Worm (Caenorhabditis elegans): ENCODE results near the gene ZK863.1.
"Not testable (repeated sequence)": the region's sequence is repeated elsewhere in the genome, so short reads cannot be mapped to it uniquely, and the experiment has no call there.

The ZK863.1 gene

DNA sequence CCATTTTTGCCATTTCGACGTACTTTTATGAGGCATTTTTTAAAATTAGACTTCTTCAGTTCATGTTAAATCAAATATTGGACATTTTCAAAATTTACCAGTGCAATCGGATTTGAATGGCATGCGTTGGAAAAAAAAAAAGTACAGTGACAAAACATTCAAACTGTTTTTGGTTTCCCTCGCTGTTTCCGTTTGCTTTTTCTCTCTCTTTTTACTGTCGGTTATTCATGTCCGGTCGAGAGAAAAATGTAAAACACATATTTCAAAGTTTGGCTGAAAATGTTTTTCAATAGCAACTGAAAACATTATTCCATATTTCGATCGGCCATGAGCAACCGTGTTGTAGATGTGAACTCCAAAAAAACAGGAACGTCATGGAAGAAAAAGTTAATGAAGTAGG is 29.4 kb downstream of the ZK863.1 start, which contains the start of gene C27A7.3:
Gene C27A7.3 (plus strand): TSS at position 301 of the 400 bp plus-strand sequence.
- TF ChIP-seq dao-5 (tag; optimal IDR thresholded peaks at IDR 0.05) (no peak), W03F9.2 (tag; optimal IDR thresholded peaks at IDR 0.05) (no peak), him-1 (tag; optimal IDR thresholded peaks at IDR 0.05) (no peak)

DNA sequence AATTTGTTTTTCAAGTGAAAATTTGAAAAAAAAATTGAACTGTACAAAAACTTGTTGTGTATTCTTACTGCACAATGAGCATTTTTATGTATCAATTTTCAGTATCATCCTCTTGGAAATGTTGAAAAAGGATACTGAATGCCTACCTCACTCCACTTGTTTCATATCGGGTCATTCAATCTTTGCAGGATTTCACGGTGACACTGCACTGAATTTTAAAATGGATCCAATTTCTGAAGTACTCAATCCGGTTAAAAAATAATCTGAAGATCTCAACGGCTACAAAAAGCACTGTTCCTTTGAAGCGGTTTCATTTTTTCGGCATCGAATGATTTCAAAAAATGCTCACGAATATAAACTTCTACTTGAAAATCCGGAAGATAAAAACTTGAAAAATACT is 32.1 kb downstream of the ZK863.1 start:
- TF ChIP-seq W03F9.2 (tag; optimal IDR thresholded peaks at IDR 0.05) (no peak), dao-5 (tag; optimal IDR thresholded peaks at IDR 0.05) (no peak), him-1 (tag; optimal IDR thresholded peaks at IDR 0.05) (no peak)

DNA sequence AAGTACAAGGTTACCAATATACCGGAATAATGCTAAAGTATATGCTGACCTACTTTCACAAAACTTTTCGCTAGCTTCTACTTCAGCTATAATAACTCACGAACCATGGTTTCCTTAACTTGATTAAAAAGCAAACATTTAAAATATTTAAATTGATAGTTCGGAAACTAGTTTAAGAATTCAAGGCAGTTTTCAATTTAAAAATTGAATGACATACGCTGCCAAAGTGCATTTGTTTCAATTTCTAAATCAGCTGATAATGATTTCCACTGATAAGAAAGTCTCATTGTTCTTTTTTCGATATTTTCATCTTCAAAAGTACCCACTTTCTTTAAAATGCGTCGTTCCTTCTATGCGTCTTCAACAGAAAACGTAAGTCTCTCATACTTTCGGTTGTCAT is 38.9 kb downstream of the ZK863.1 start, which contains the start of gene enpp-1:
Gene enpp-1 (plus strand): TSS at position 301 of the 400 bp plus-strand sequence.
- TF ChIP-seq W03F9.2, him-1, dao-5 (tag; optimal IDR thresholded peaks at IDR 0.05): not testable (repeated sequence)

DNA sequence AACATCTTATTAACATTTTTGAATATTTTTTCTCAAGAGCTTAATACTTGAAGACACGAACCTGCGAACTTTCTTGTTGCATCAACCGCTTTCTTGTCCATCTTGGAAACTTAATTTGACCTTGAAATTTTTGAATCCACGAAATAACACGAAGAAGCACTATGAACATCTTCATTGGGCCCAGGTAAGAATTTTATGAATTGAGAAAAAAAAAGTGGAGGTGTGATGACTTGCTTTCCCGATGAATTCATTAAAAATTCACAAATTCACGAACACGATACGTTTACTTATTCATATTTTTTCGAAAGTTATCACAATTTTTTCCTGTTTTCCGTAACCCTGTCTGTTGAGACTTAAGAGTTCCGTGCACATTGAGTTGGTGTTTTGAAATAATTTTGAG is 39.3 kb downstream of the ZK863.1 start, which contains the start of gene C27A7.6:
Gene C27A7.6 (minus strand): TSS at position 101 of the 400 bp plus-strand sequence.
- not testable (repeated sequence) for TF ChIP-seq W03F9.2, him-1, dao-5 (tag; optimal IDR thresholded peaks at IDR 0.05)

DNA sequence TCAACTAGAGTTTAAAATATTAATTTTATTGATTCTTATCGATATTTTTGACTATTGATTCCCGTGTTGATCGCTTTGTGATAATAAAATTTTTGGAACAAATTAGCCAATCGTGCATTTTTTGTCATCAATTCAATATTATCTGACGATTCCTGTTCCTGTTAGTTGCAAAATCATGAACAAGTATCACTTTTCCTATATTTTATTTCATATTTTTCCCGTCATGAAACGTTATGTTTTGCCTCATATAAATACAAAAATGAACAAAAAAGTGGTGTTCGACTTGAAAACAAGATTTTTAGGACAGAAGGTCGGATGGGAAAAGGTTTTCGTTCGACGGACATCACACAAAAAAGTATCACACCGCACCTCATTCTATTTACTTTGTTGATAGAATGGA is 48.7 kb downstream of the ZK863.1 start, which contains the start of gene C13C4.6:
Gene C13C4.6 (plus strand): TSS at position 301 of the 400 bp plus-strand sequence.
- no peak for TF ChIP-seq dao-5 (tag; optimal IDR thresholded peaks at IDR 0.05)
- TF ChIP-seq W03F9.2 (tag; optimal IDR thresholded peaks at IDR 0.05), result no peak
- TF ChIP-seq him-1 (tag; optimal IDR thresholded peaks at IDR 0.05), result no peak

DNA sequence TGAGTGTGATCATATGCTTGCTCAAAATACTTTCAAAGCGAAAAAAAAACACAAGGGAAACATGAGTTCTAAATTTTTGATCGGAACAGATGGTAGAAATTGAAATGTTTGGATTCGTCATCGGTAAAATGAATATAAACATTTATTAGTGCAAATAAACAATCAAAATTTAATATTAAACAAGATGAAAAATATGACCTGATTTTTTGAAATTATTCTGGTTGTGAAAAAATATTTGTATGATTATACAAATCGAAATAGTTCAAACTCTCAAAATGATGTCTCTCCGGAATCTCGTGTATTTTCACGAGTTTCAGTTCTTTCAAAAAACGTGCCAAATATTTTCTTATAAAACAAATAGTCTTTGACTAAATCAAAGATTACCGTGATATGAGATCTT is 49.6 kb downstream of the ZK863.1 start, which contains the start of gene C13C4.7:
Gene C13C4.7 (minus strand): TSS at position 101 of the 400 bp plus-strand sequence.
- TF ChIP-seq W03F9.2 (tag; optimal IDR thresholded peaks at IDR 0.05), result no peak
- no peak for TF ChIP-seq him-1 (tag; optimal IDR thresholded peaks at IDR 0.05)
- TF ChIP-seq dao-5 (tag; optimal IDR thresholded peaks at IDR 0.05), result no peak

All from whole organism, L4/young adult.